Worm (Caenorhabditis elegans): ENCODE measurements around the gene F35A5.8.

DNA sequence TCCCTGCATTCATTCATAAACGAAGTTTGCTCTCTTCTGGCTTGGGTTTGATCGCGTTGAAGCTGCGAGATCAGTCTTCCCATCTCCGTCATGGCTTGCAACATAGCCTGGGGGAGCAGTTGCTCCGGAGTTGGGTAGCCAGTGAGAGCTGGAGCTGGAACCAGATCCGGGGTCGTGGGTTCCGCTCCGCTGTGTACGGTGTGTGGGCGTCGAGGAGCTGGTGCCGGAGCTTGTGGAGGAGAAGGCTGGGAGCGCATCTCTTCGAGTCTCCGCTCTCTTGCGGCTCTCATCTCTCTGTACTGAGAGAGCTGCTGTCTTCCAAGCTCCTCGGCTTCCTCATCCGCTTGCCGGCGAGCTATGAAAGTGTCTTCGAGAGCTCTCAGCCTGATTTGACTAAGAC is 50.8 kb downstream of the F35A5.8 start:
- TF ChIP-seq ceh-22 (tag; optimal IDR thresholded peaks at IDR 0.05) (no peak), rnt-1 (tag; optimal IDR thresholded peaks at IDR 0.05) (no peak), elt-2 (tag; optimal IDR thresholded peaks at IDR 0.05) (no peak), ceh-2 (tag; optimal IDR thresholded peaks at IDR 0.05) (no peak), pag-3 (tag; optimal IDR thresholded peaks at IDR 0.05; ENCODE audit: borderline replicate concordance) (no peak), dve-1 (tag; optimal IDR thresholded peaks at IDR 0.05) (no peak), lim-6 (tag; optimal IDR thresholded peaks at IDR 0.05) (no peak), tbx-2 (tag; optimal IDR thresholded peaks at IDR 0.05) (no peak), C38D4.7 (GFP tag; optimal IDR thresholded peaks at IDR 0.05) (no peak), sox-2 (GFP tag; IDR thresholded peaks at IDR 0.05) (no peak), che-1 (tag; optimal IDR thresholded peaks at IDR 0.05) (no peak), pha-2 (tag; optimal IDR thresholded peaks at IDR 0.05) (no peak), hlh-30 (tag; optimal IDR thresholded peaks at IDR 0.05; ENCODE audit: insufficient read depth) (no peak), fkh-6 (tag; optimal IDR thresholded peaks at IDR 0.05) (no peak)
